Worm (Caenorhabditis elegans): ENCODE measurements around the gene R10H10.4.

DNA sequence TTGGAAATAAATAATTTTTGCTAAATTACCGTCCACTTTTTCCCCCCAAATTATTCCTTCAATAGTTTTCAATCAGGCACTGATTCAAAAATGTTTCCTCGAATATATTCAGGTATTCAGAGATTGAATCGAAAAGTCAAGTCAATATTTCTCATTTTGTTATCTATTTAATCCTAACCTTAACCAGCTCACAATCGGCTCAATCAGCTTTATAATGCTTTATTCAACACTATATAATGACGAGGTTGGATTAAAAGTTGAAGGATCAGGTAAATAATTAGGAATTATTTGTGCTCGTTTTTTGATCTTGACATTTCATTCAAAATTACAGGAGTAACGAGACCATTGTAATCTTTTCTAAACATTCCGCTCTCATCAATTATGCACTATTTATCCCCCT lies 35.7 kb upstream of the R10H10.4 start:
- no peak for TF ChIP-seq die-1 (tag; optimal IDR thresholded peaks at IDR 0.05)
- no peak for TF ChIP-seq unc-62 (GFP tag; optimal IDR thresholded peaks at IDR 0.05)
- no peak for TF ChIP-seq nfya-2 (GFP tag; IDR thresholded peaks at IDR 0.05)
- TF ChIP-seq snpc-4 (GFP tag; optimal IDR thresholded peaks at IDR 0.05), result no peak
- TF ChIP-seq snpc-4 (tag; optimal IDR thresholded peaks at IDR 0.05), result no peak
- TF ChIP-seq ama-1 (optimal IDR thresholded peaks at IDR 0.05), result no peak
- TF ChIP-seq ama-1 (GFP tag; optimal IDR thresholded peaks at IDR 0.05), result no peak
- TF ChIP-seq B0035.1 (tag; optimal IDR thresholded peaks at IDR 0.05), result no peak
- TF ChIP-seq lir-1 (GFP tag; conservative IDR thresholded peaks at IDR 0.05), result no peak
- TF ChIP-seq gei-17 (GFP tag; optimal IDR thresholded peaks at IDR 0.05), result no peak
- TF ChIP-seq Y79H2A.3 (GFP tag; conservative IDR thresholded peaks at IDR 0.05), result no peak
- TF ChIP-seq ceh-100 (GFP tag; IDR thresholded peaks at IDR 0.05), result no peak
- no peak for TF ChIP-seq lin-26 (GFP tag; IDR thresholded peaks at IDR 0.05)
- TF ChIP-seq snpc-3.4 (tag; optimal IDR thresholded peaks at IDR 0.05), result no peak

All from whole organism, young adult.